Fruit fly (Drosophila melanogaster) whole organism, wandering third instar larva: ENCODE results near the gene nSyb.

Experiments
- Abd-B ChIP-seq: fragments of >200 bp; optimal IDR thresholded peaks from 2 replicates; lab custom pipeline; 2017; ENCODE audit warnings: missing biosample characterization, missing genetic modification characterization
- CG32264 ChIP-seq: fragments of 200-800 bp; sonication (Bioruptor generic); optimal IDR thresholded peaks from 2 replicates; lab custom pipeline; 2016; ENCODE audit warnings: missing biosample characterization, missing genetic modification characterization
- CG9705 ChIP-seq: fragments of 200-800 bp; sonication (Bioruptor generic); optimal IDR thresholded peaks from 2 replicates; lab custom pipeline; 2018; ENCODE audit warnings: missing biosample characterization, mild to moderate bottlenecking, missing genetic modification characterization
- CrebA ChIP-seq: fragments of 200-800 bp; sonication (Bioruptor generic); optimal IDR thresholded peaks from 2 replicates; lab custom pipeline; 2016; ENCODE audit warnings: missing biosample characterization, mild to moderate bottlenecking, missing genetic modification characterization, borderline replicate concordance
- Dfd ChIP-seq: fragments of >200 bp; optimal IDR thresholded peaks from 2 replicates; lab custom pipeline; 2017; ENCODE audit warnings: missing biosample characterization, missing genetic modification characterization
- Dif ChIP-seq: fragments of 200-275, 200-300 bp; sonication (Bioruptor generic); optimal IDR thresholded peaks from 2 replicates; lab custom pipeline; 2018; ENCODE audit warnings: missing biosample characterization, missing genetic modification characterization; ENCODE audit not compliant: partially characterized antibody
- GATAd ChIP-seq: sonication (Bioruptor generic); optimal IDR thresholded peaks from 2 replicates; lab custom pipeline; 2016; ENCODE audit warnings: missing biosample characterization, missing genetic modification characterization
- HLH106 ChIP-seq: fragments of 200-800 bp; optimal IDR thresholded peaks from 3 replicates; lab custom pipeline; 2019; ENCODE audit warnings: missing biosample characterization, mild to moderate bottlenecking, missing genetic modification characterization, moderate library complexity
- Hnf4 ChIP-seq: fragments of 200-800 bp; sonication (Bioruptor generic); optimal IDR thresholded peaks from 2 replicates; lab custom pipeline; 2016; ENCODE audit warnings: missing biosample characterization, mild to moderate bottlenecking, missing genetic modification characterization
- Hr78 ChIP-seq: fragments of >200 bp; optimal IDR thresholded peaks from 2 replicates; lab custom pipeline; 2017; ENCODE audit warnings: missing biosample characterization, missing genetic modification characterization
- Hr83 ChIP-seq: fragments of 200-300 bp; sonication (Bioruptor generic); optimal IDR thresholded peaks from 2 replicates; lab custom pipeline; 2016; ENCODE audit warnings: missing biosample characterization, mild to moderate bottlenecking, missing genetic modification characterization, moderate library complexity; ENCODE audit not compliant: poor library complexity, severe bottlenecking
- Jra ChIP-seq: sonication (Bioruptor generic); optimal IDR thresholded peaks from 2 replicates; lab custom pipeline; 2016; ENCODE audit warnings: missing biosample characterization, missing genetic modification characterization
- Mio ChIP-seq: sonication (Bioruptor generic); optimal IDR thresholded peaks from 2 replicates; lab custom pipeline; 2016; ENCODE audit warnings: missing biosample characterization, missing genetic modification characterization
- Myc ChIP-seq: fragments of >200 bp; optimal IDR thresholded peaks from 2 replicates; lab custom pipeline; 2017
- N ChIP-seq: fragments of >200 bp; optimal IDR thresholded peaks from 2 replicates; lab custom pipeline; 2018; ENCODE audit warnings: missing biosample characterization, missing external identifiers, missing genetic modification characterization
- OdsH ChIP-seq: fragments of 200-800 bp; sonication (Bioruptor generic); optimal IDR thresholded peaks from 2 replicates; lab custom pipeline; 2016; ENCODE audit warnings: missing biosample characterization, mild to moderate bottlenecking, missing genetic modification characterization
- Rel ChIP-seq, 2 experiments: fragments of 200-800 bp; sonication (Bioruptor generic) in 1 of 2; optimal IDR thresholded peaks; 2 replicates in 1 of 2; 3 replicates in 1 of 2; lab custom pipeline; 2016 to 2019; ENCODE audit warnings: mild to moderate bottlenecking in 2 of 2, missing biosample characterization in 2 of 2, missing genetic modification characterization in 2 of 2, moderate library complexity in 1 of 2
- Sp1 ChIP-seq: fragments of 200-800 bp; sonication (Bioruptor generic); optimal IDR thresholded peaks from 3 replicates; lab custom pipeline; 2019; ENCODE audit warnings: missing biosample characterization, mild to moderate bottlenecking, missing genetic modification characterization, moderate library complexity
- Vsx2 ChIP-seq: fragments of 200-300, 225-300 bp; sonication (Bioruptor generic); optimal IDR thresholded peaks from 2 replicates; lab custom pipeline; 2018; ENCODE audit warnings: missing biosample characterization, missing genetic modification characterization; ENCODE audit not compliant: partially characterized antibody
- br ChIP-seq: fragments of 200-800 bp; sonication (Bioruptor generic); optimal IDR thresholded peaks from 2 replicates; lab custom pipeline; 2016; ENCODE audit warnings: missing biosample characterization, missing genetic modification characterization
- brk ChIP-seq: fragments of 200-800 bp; sonication (Bioruptor generic); optimal IDR thresholded peaks from 2 replicates; lab custom pipeline; 2016; ENCODE audit warnings: missing biosample characterization, mild to moderate bottlenecking, missing genetic modification characterization
- dl ChIP-seq, 2 experiments: fragments of 175-275, 200-275 bp in 1 of 2; fragments of 200-275 bp in 1 of 2; sonication (Bioruptor generic); optimal IDR thresholded peaks; lab custom pipeline; 2018; ENCODE audit warnings: mild to moderate bottlenecking in 2 of 2, missing biosample characterization in 2 of 2, missing genetic modification characterization in 2 of 2, moderate library complexity in 2 of 2; ENCODE audit not compliant: partially characterized antibody in 2 of 2, insufficient read depth in 1 of 2
- dmrt93B ChIP-seq: fragments of 200-800 bp; sonication (Bioruptor generic); optimal IDR thresholded peaks from 2 replicates; lab custom pipeline; 2018; ENCODE audit warnings: missing biosample characterization, mild to moderate bottlenecking, missing genetic modification characterization
- dsf ChIP-seq: sonication (Bioruptor generic); optimal IDR thresholded peaks from 2 replicates; lab custom pipeline; 2016; ENCODE audit warnings: missing biosample characterization, missing genetic modification characterization, borderline replicate concordance
- ey ChIP-seq: fragments of 200-800 bp; sonication (Bioruptor generic); optimal IDR thresholded peaks from 2 replicates; lab custom pipeline; 2016; ENCODE audit warnings: missing biosample characterization, missing genetic modification characterization
- foxo ChIP-seq, 2 experiments: fragments of 200-800 bp; sonication (Bioruptor generic); optimal IDR thresholded peaks; 2 replicates in 1 of 2; 3 replicates in 1 of 2; lab custom pipeline; 2016 to 2017; ENCODE audit warnings: missing biosample characterization in 2 of 2, missing genetic modification characterization in 2 of 2
- fru ChIP-seq: fragments of 200-800 bp; sonication (Bioruptor generic); optimal IDR thresholded peaks from 3 replicates; lab custom pipeline; 2016; ENCODE audit warnings: missing biosample characterization, mild to moderate bottlenecking, missing genetic modification characterization
- h ChIP-seq: fragments of 200-800 bp; sonication (Bioruptor generic); optimal IDR thresholded peaks from 3 replicates; lab custom pipeline; 2016; ENCODE audit warnings: missing biosample characterization, mild to moderate bottlenecking, missing genetic modification characterization
- jim ChIP-seq: fragments of 175-275, 200-325 bp; sonication (Bioruptor generic); optimal IDR thresholded peaks from 2 replicates; lab custom pipeline; 2016; ENCODE audit warnings: missing biosample characterization, mild to moderate bottlenecking, missing genetic modification characterization
- lola ChIP-seq: fragments of >200 bp; optimal IDR thresholded peaks from 2 replicates; lab custom pipeline; 2017; ENCODE audit warnings: missing biosample characterization, missing genetic modification characterization
- pan ChIP-seq: fragments of >200 bp; optimal IDR thresholded peaks from 2 replicates; lab custom pipeline; 2017
- psq ChIP-seq: fragments of 200-800 bp; sonication (Bioruptor generic); optimal IDR thresholded peaks from 3 replicates; lab custom pipeline; 2017; ENCODE audit warnings: missing biosample characterization, mild to moderate bottlenecking, missing genetic modification characterization, moderate library complexity
- rgr ChIP-seq: fragments of 200-800 bp; sonication (Bioruptor generic); optimal IDR thresholded peaks from 3 replicates; lab custom pipeline; 2016; ENCODE audit warnings: missing biosample characterization, mild to moderate bottlenecking, missing genetic modification characterization
- sage ChIP-seq: fragments of 200-800 bp; sonication (Bioruptor generic); optimal IDR thresholded peaks from 2 replicates; lab custom pipeline; 2016; ENCODE audit warnings: missing biosample characterization, mild to moderate bottlenecking, missing genetic modification characterization
- sv ChIP-seq: fragments of 200-800 bp; sonication (Bioruptor generic); optimal IDR thresholded peaks from 3 replicates; lab custom pipeline; 2016; ENCODE audit warnings: missing biosample characterization, missing genetic modification characterization
- tai ChIP-seq: sonication (Bioruptor generic); optimal IDR thresholded peaks from 2 replicates; lab custom pipeline; 2016; ENCODE audit warnings: missing biosample characterization, missing genetic modification characterization
- usp ChIP-seq: fragments of >200 bp; optimal IDR thresholded peaks from 2 replicates; lab custom pipeline; 2017; ENCODE audit warnings: missing biosample characterization, missing genetic modification characterization
- woc ChIP-seq: sonication (Bioruptor generic); optimal IDR thresholded peaks from 2 replicates; lab custom pipeline; 2016; ENCODE audit warnings: missing biosample characterization, mild to moderate bottlenecking, missing genetic modification characterization

Gene nSyb

dm6 chr3L:1590194-1590593 lies 47.4 kb downstream of the nSyb start:
- TF ChIP-seq HLH106 (tag; lab: Kevin White, UChicago) (no peak), sv (no peak), rgr (GFP tag; lab: Kevin White, UChicago) (no peak), Jra (GFP tag; lab: Kevin White, UChicago) (no peak), jim (GFP tag; lab: Kevin White, UChicago) (no peak), Hnf4 (no peak), foxo (GFP tag; optimal IDR thresholded peaks at IDR 0.05; lab: Kevin White, UChicago) (no peak)

- TF ChIP-seq pan (lab: Kevin White, UChicago) (no peak), HLH106 (tag; lab: Kevin White, UChicago) (peak; percentile 69), Hr78 (GFP tag; lab: Kevin White, UChicago) (no peak), jim (GFP tag; lab: Kevin White, UChicago) (no peak), dl (GFP tag; optimal IDR thresholded peaks at IDR 0.05; lab: Kevin White, UChicago; ENCODE audit: insufficient read depth in 1 of 2, partially characterized antibody in 2 of 2) (no peak), sv (peak; percentile 74), dmrt93B (GFP tag; lab: Kevin White, UChicago) (peak; percentile 46), dsf (GFP tag; lab: Kevin White, UChicago) (no peak), brk (GFP tag; lab: Kevin White, UChicago) (no peak), foxo (GFP tag; optimal IDR thresholded peaks at IDR 0.05; lab: Kevin White, UChicago) (peak in 1 of 2 experiments; percentile 80), h (peak; percentile 75), sage (GFP tag; lab: Kevin White, UChicago) (no peak), rgr (GFP tag; lab: Kevin White, UChicago) (peak; percentile 69), Hr83 (no peak), GATAd (GFP tag; lab: Kevin White, UChicago) (no peak), ey (GFP tag; lab: Kevin White, UChicago) (peak; percentile 70), woc (GFP tag; lab: Kevin White, UChicago) (peak; percentile 14), Mio (GFP tag; lab: Kevin White, UChicago) (no peak), Myc (lab: Kevin White, UChicago) (no peak), usp (GFP tag; lab: Kevin White, UChicago) (no peak), Jra (GFP tag; lab: Kevin White, UChicago) (no peak), Hnf4 (peak; percentile 59), N (GFP tag; lab: Kevin White, UChicago) (no peak), Vsx2 (GFP tag; lab: Kevin White, UChicago) (no peak), Sp1 (peak; percentile 60), tai (no peak), CG32264 (no peak), CG9705 (GFP tag; lab: Kevin White, UChicago) (peak; percentile 45), Abd-B (no peak), Dif (no peak), OdsH (peak; percentile 65), fru (GFP tag; lab: Kevin White, UChicago) (peak; percentile 67), psq (peak; percentile 43), lola (GFP tag; lab: Kevin White, UChicago) (no peak), Rel (GFP tag; optimal IDR thresholded peaks at IDR 0.05; lab: Kevin White, UChicago) (no peak), Rel (tag; optimal IDR thresholded peaks at IDR 0.05; lab: Kevin White, UChicago) (no peak), br (peak; percentile 66), CrebA (no peak), Dfd (GFP tag; lab: Kevin White, UChicago) (no peak)
Observed at dm6 chr3L:1587140-1587849, 50.3 kb downstream of the nSyb start.
